Fruit fly (Drosophila melanogaster): ENCODE measurements around the gene Ns3.

DNA sequence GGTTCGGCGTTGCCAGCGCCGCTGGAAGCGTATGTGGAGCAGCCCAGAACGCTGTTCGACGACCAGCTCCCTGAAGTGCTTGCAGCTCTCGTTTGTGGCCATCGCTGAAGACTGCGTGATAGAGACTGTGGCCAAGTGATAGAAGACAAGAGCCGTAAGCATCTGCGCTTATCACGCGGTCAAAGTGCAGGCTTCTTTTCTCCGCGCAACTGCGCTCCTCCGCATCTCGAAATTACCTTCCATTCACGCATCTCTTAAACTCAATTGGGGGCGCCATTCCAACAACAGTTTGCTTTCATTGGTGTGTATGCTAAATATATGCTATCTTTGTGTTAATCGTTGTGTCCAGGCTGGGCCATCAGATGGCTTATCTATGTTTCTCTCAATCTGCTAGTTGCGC lies 2.5 kb downstream of the Ns3 start, which contains the start of gene CG14787:
- TF ChIP-seq CG8478 (optimal IDR thresholded peaks at IDR 0.05) (no peak), CTCF (optimal IDR thresholded peaks at IDR 0.05) (no peak)

Data from S2 (cell line).